Fruit fly (Drosophila melanogaster): ENCODE results near the gene mfrn.

Gene mfrn

DNA sequence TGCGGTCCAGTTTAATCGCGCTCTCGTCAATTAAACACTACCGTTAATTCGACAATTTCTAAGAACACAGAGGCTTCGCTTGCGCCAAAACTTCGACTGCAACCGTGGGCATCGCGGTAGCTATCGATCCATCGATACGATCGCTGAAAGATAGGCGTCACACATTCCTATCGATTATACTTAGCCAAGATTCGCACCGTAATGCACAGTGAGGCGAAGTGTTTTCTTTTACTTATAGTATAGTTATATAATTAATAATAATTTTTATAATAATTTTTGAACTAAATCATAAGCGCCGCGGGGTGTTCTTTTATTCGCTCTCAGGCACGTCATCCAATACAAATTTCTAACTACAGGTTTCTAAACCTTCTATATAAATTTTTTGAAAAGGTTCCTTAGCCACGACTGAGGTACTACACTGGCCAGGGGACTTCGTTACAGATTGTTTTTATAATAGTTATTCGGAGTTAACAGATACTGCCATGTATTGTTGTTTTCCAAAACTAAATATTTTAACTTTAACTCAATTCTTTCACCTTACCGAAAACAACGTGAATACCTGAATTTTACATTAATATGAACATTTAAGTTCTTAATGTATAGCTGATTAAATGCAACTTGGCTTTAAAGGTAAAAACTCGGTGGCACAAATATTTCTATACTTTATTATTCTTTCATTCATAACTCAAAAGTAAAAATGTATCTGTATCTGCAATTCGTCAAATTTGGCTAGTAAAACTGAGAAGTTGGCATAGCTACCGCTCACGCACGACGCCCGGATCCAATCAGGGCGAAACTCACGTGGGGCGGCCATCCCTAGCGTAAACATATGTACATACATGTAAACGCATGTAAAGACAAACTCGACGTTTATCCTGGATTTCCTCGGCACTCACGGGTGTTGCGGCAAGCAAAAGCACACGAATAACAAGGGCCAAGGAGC lies 9.8 kb downstream of the mfrn start, which contains the start of the genes NSD and BOD1 (continued):
- TF ChIP-seq Atf6 (GFP tag; IDR thresholded peaks at IDR 0.05) (no peak), CG10543 (GFP tag; optimal IDR thresholded peaks at IDR 0.05) (peak; percentile 5), Abd-B (GFP tag; optimal IDR thresholded peaks at IDR 0.05) (peak; percentile 61), zen2 (GFP tag; IDR thresholded peaks at IDR 0.05; ENCODE audit: partially characterized antibody) (peak; percentile 93), Blimp-1 (GFP tag; optimal IDR thresholded peaks at IDR 0.05) (no peak), CG4404 (GFP tag; IDR thresholded peaks at IDR 0.05) (peak; percentile 59), trem (tag; optimal IDR thresholded peaks at IDR 0.05) (peak; percentile 95), ATbp (GFP tag; optimal IDR thresholded peaks at IDR 0.05) (peak; percentile 47), CG6689 (GFP tag; IDR thresholded peaks at IDR 0.05) (0 out of 2 replicates have a peak, but pooled peaks have one; percentile 19), Rx (GFP tag; IDR thresholded peaks at IDR 0.05) (peak; percentile 63; the same call in 1 of the 2 replicates), ara (GFP tag; IDR thresholded peaks at IDR 0.05) (peak; percentile 49), Awh (GFP tag; IDR thresholded peaks at IDR 0.05) (no peak), sna (GFP tag; IDR thresholded peaks at IDR 0.05; ENCODE audit: partially characterized antibody) (peak; percentile 86), CG14050 (GFP tag; IDR thresholded peaks at IDR 0.05) (peak; percentile 43; the same call in 2 of the 3 replicates), GATAe (GFP tag; conservative IDR thresholded peaks at IDR 0.05) (no peak), CG5180 (GFP tag; optimal IDR thresholded peaks at IDR 0.05) (no peak), Oaz (GFP tag; IDR thresholded peaks at IDR 0.05) (peak; percentile 17; the same call in 1 of the 2 replicates), CG10209 (GFP tag; optimal IDR thresholded peaks at IDR 0.05) (peak; percentile 48), ab (GFP tag; optimal IDR thresholded peaks at IDR 0.05) (no peak), repo (GFP tag; optimal IDR thresholded peaks at IDR 0.05) (no peak), wdn (GFP tag; IDR thresholded peaks at IDR 0.05) (peak; percentile 53), Hsf (GFP tag; optimal IDR thresholded peaks at IDR 0.05) (no peak), CG4424 (GFP tag; optimal IDR thresholded peaks at IDR 0.05) (peak; percentile 61), vnd (GFP tag; IDR thresholded peaks at IDR 0.05; ENCODE audit: partially characterized antibody) (peak; percentile 94), tll (GFP tag; optimal IDR thresholded peaks at IDR 0.05) (no peak), CG18619 (GFP tag; optimal IDR thresholded peaks at IDR 0.05) (peak; percentile 37), Spps (tag; optimal IDR thresholded peaks at IDR 0.05) (no peak), CG6272 (GFP tag; IDR thresholded peaks at IDR 0.05) (peak; percentile 79), gcm2 (GFP tag; optimal IDR thresholded peaks at IDR 0.05) (no peak), dm (GFP tag; optimal IDR thresholded peaks at IDR 0.05) (peak; percentile 4), crc (GFP tag; optimal IDR thresholded peaks at IDR 0.05) (no peak), dimm (GFP tag; IDR thresholded peaks at IDR 0.05) (no peak), exex (tag; optimal IDR thresholded peaks at IDR 0.05) (no peak), Usf (GFP tag; optimal IDR thresholded peaks at IDR 0.05) (peak; percentile 41), CG11560 (tag; IDR thresholded peaks at IDR 0.05) (peak; percentile 62), CG11696 (GFP tag; IDR thresholded peaks at IDR 0.05) (no peak), tx (GFP tag; optimal IDR thresholded peaks at IDR 0.05) (no peak), CG8765 (GFP tag; IDR thresholded peaks at IDR 0.05) (peak; percentile 53; the same call in 1 of the 2 replicates), H2.0 (GFP tag; IDR thresholded peaks at IDR 0.05) (peak; percentile 45), CG10274 (GFP tag; optimal IDR thresholded peaks at IDR 0.05) (no peak), CG17186 (GFP tag; optimal IDR thresholded peaks at IDR 0.05) (peak; percentile 51), CG32767 (GFP tag; IDR thresholded peaks at IDR 0.05) (no peak), CG17802 (tag; optimal IDR thresholded peaks at IDR 0.05) (no peak), fu2 (GFP tag; optimal IDR thresholded peaks at IDR 0.05) (no peak), CG11695 (GFP tag; IDR thresholded peaks at IDR 0.05) (no peak), CG16779 (GFP tag; IDR thresholded peaks at IDR 0.05) (no peak; the same call in 1 of the 2 replicates), Med (GFP tag) (peak; percentile 85), Gug (GFP tag; IDR thresholded peaks at IDR 0.05) (peak; percentile 82), dpn (GFP tag; optimal IDR thresholded peaks at IDR 0.05) (peak in 1 of 2 experiments; percentile 47)

Measured in whole organism, embryonic.